Worm (Caenorhabditis elegans): ENCODE data around the gene nhr-61.

- TF ChIP-seq die-1 (tag; optimal IDR thresholded peaks at IDR 0.05) (no peak), nfya-1 (tag; optimal IDR thresholded peaks at IDR 0.05; ENCODE audit: borderline replicate concordance, insufficient read depth) (no peak), T26A5.8 (tag; optimal IDR thresholded peaks at IDR 0.05) (no peak), unc-62 (GFP tag; optimal IDR thresholded peaks at IDR 0.05) (no peak), ztf-26 (tag; optimal IDR thresholded peaks at IDR 0.05) (no peak), snpc-1.3 (tag; optimal IDR thresholded peaks at IDR 0.05; ENCODE audit: insufficient read depth) (no peak), Y53F4B.3 (GFP tag; IDR thresholded peaks at IDR 0.05) (no peak), hrde-1 (tag; optimal IDR thresholded peaks at IDR 0.05; ENCODE audit: borderline replicate concordance) (no peak), dpl-1 (GFP tag; optimal IDR thresholded peaks at IDR 0.05) (no peak), F33H1.4 (GFP tag; IDR thresholded peaks at IDR 0.05) (no peak), F22D6.2 (tag; optimal IDR thresholded peaks at IDR 0.05) (no peak), atf-7 (tag; optimal IDR thresholded peaks at IDR 0.05) (no peak), pha-4 (tag; optimal IDR thresholded peaks at IDR 0.05) (no peak), unc-130 (GFP tag; optimal IDR thresholded peaks at IDR 0.05) (no peak)
Observed at ce11 chrII:14799367-14799766, 19.0 kb downstream of the nhr-61 start.
